Worm (Caenorhabditis elegans) whole organism, young adult: ENCODE results near the gene nep-1.

Source experiments
- Y53G8AR.9 ChIP-seq: fragments of 200-800 bp; sonication (Bioruptor generic); conservative IDR thresholded peaks from 2 replicates; pipeline ENCODE4 v1.3.6; 2022; ENCODE audit warnings: missing genetic modification reagents, missing genetic modification characterization, missing compliant biosample characterization
- ZK185.1 ChIP-seq: sonication (generic microtip); optimal IDR thresholded peaks from 2 replicates; lab custom pipeline; 2016; ENCODE audit warnings: mild to moderate bottlenecking, missing genetic modification characterization, missing compliant biosample characterization; ENCODE audit not compliant: poor library complexity, severe bottlenecking
- ama-1 ChIP-seq, 3 experiments: fragments of 150-350 bp in 1 of 3; sonication (generic microtip) in 2 of 3; optimal IDR thresholded peaks; 2 replicates each; lab custom pipeline; 2014 to 2018; ENCODE audit warnings: missing biosample characterization in 2 of 3, missing genetic modification characterization in 2 of 3, missing genetic modification reagents in 2 of 3
- aptf-3 ChIP-seq: fragments of 200-800 bp; sonication (Bioruptor generic); IDR thresholded peaks from 2 replicates; pipeline ENCODE4 v1.3.6; 2022; ENCODE audit warnings: missing genetic modification characterization, missing compliant biosample characterization
- cebp-2 ChIP-seq: fragments of 200-800 bp; sonication (Bioruptor generic); IDR thresholded peaks from 2 replicates; pipeline ENCODE4 v1.3.6; 2022; ENCODE audit warnings: missing genetic modification characterization, missing compliant biosample characterization
- ceh-40 ChIP-seq: fragments of 200-800 bp; sonication (Bioruptor generic); IDR thresholded peaks from 2 replicates; pipeline ENCODE4 v1.3.6; 2022; ENCODE audit warnings: missing genetic modification characterization, missing compliant biosample characterization
- hlh-26 ChIP-seq: fragments of 200-800 bp; sonication (Bioruptor generic); conservative IDR thresholded peaks from 2 replicates; pipeline ENCODE4 v1.3.6; 2022; ENCODE audit warnings: missing genetic modification reagents, missing genetic modification characterization, missing compliant biosample characterization
- lag-1 ChIP-seq: fragments of 200-800 bp; sonication (Bioruptor generic); IDR thresholded peaks from 2 replicates; pipeline ENCODE4 v1.3.6; 2022; ENCODE audit warnings: missing genetic modification reagents, missing genetic modification characterization, missing compliant biosample characterization
- lsl-1 ChIP-seq: fragments of 200-800 bp; sonication (Bioruptor generic); optimal IDR thresholded peaks from 2 replicates; lab custom pipeline; 2018; ENCODE audit warnings: mild to moderate bottlenecking, missing genetic modification characterization, moderate library complexity, missing compliant biosample characterization
- madf-6 ChIP-seq: fragments of 200-800 bp; sonication (Bioruptor generic); IDR thresholded peaks from 2 replicates; pipeline ENCODE4 v1.3.6; 2022; ENCODE audit warnings: missing genetic modification reagents, missing genetic modification characterization, missing compliant biosample characterization
- madf-8 ChIP-seq: fragments of 200-800 bp; sonication (Bioruptor generic); conservative IDR thresholded peaks from 2 replicates; pipeline ENCODE4 v1.3.6; 2022; ENCODE audit warnings: missing genetic modification reagents, missing genetic modification characterization, missing compliant biosample characterization
- nhr-80 ChIP-seq: sonication (generic microtip); optimal IDR thresholded peaks from 2 replicates; lab custom pipeline; 2016; ENCODE audit warnings: missing genetic modification characterization, missing compliant biosample characterization
- sdz-38 ChIP-seq: sonication (generic microtip); optimal IDR thresholded peaks from 2 replicates; lab custom pipeline; 2016; ENCODE audit warnings: missing genotype, missing genetic modification characterization, missing compliant biosample characterization
- sptf-2 ChIP-seq: fragments of 200-800 bp; sonication (Bioruptor generic); optimal IDR thresholded peaks from 2 replicates; lab custom pipeline; 2018; ENCODE audit warnings: mild to moderate bottlenecking, missing genetic modification characterization, missing compliant biosample characterization
- zfh-2 ChIP-seq: fragments of 200-800 bp; sonication (Bioruptor generic); conservative IDR thresholded peaks from 2 replicates; pipeline ENCODE4 v1.3.6; 2022; ENCODE audit warnings: missing genetic modification reagents, missing genetic modification characterization, missing compliant biosample characterization
- ztf-26 ChIP-seq: sonication (generic microtip); optimal IDR thresholded peaks from 2 replicates; lab custom pipeline; 2017; ENCODE audit warnings: missing genetic modification characterization, missing compliant biosample characterization

Gene nep-1

ce11 chrII:11616333-11616942 is 40.5 kb downstream of the nep-1 start:
- TF ChIP-seq madf-8 (GFP tag; lab: Robert Waterston, UW) = no peak

ce11 chrII:11614103-11614857 is 42.7 kb downstream of the nep-1 start:
- TF ChIP-seq cebp-2 (GFP tag; lab: Robert Waterston, UW) = 0 out of 2 replicates have a peak, but pooled peaks have one; percentile 18
- no peak for TF ChIP-seq hlh-26 (GFP tag; lab: Robert Waterston, UW)
- no peak for TF ChIP-seq madf-6 (GFP tag; lab: Robert Waterston, UW)
- peak; percentile 28 for TF ChIP-seq ama-1 (optimal IDR thresholded peaks at IDR 0.05; lab: Kevin White, UChicago)
- no peak for TF ChIP-seq ama-1 (GFP tag; optimal IDR thresholded peaks at IDR 0.05; lab: Kevin White, UChicago)
- no peak for TF ChIP-seq sptf-2 (GFP tag; lab: Kevin White, UChicago)
- TF ChIP-seq, all 124 proteins: peak for 2

- TF ChIP-seq ceh-40 (no peak), nhr-80 (tag; lab: Kevin White, UChicago) (peak; percentile 16), zfh-2 (0 out of 2 replicates have a peak, but pooled peaks have one; percentile 12), aptf-3 (GFP tag; lab: Robert Waterston, UW) (no peak), Y53G8AR.9 (GFP tag; lab: Robert Waterston, UW) (no peak)
Observed at ce11 chrII:11612034-11612723, 44.8 kb downstream of the nep-1 start, which contains the start of gene F07A11.5. Gene F07A11.5 (plus strand): TSS chrII:11612300.

- TF ChIP-seq nhr-80 (tag; lab: Kevin White, UChicago) = peak; percentile 48
- TF ChIP-seq ztf-26 = peak; percentile 13
- TF ChIP-seq sdz-38 = no peak
Observed at ce11 chrII:11611462-11611861, 45.5 kb downstream of the nep-1 start.

- TF ChIP-seq lsl-1 (GFP tag; lab: Kevin White, UChicago) (no peak), nhr-80 (tag; lab: Kevin White, UChicago) (peak; percentile 67), lag-1 (GFP tag; lab: Robert Waterston, UW) (no peak), ZK185.1 (tag; lab: Kevin White, UChicago) (no peak)
Observed at ce11 chrII:11604613-11605012, 52.4 kb downstream of the nep-1 start.
